Fruit fly (Drosophila melanogaster) whole organism, adult: ENCODE results near the gene CG34012.

ENCODE experiments used
- CG11617 ChIP-seq: fragments of 200-800 bp; sonication (Bioruptor generic); optimal IDR thresholded peaks from 2 replicates; lab custom pipeline; 2017; ENCODE audit warnings: mild to moderate bottlenecking, missing biosample characterization, missing genetic modification reagents, missing genetic modification characterization
- CG14711 ChIP-seq: fragments of 200-800 bp; sonication (Bioruptor generic); optimal IDR thresholded peaks from 2 replicates; lab custom pipeline; 2018; ENCODE audit warnings: missing biosample characterization, mild to moderate bottlenecking, missing genetic modification characterization, moderate library complexity
- CG33017 ChIP-seq: fragments of 200-800 bp; sonication (Bioruptor generic); optimal IDR thresholded peaks from 2 replicates; lab custom pipeline; 2018; ENCODE audit warnings: missing biosample characterization, mild to moderate bottlenecking, missing genetic modification characterization, moderate library complexity
- Hr96 ChIP-seq: fragments of 200-800 bp; sonication (Bioruptor generic); optimal IDR thresholded peaks from 2 replicates; lab custom pipeline; 2016; ENCODE audit warnings: missing biosample characterization, missing genetic modification characterization
- ovo ChIP-seq: fragments of 200-800 bp; sonication (Bioruptor generic); optimal IDR thresholded peaks from 2 replicates; lab custom pipeline; 2016; ENCODE audit warnings: missing biosample characterization, missing genetic modification characterization
- tj ChIP-seq: fragments of 200-800 bp; sonication (Bioruptor generic); optimal IDR thresholded peaks from 3 replicates; lab custom pipeline; 2017; ENCODE audit warnings: missing biosample characterization, mild to moderate bottlenecking, missing genetic modification characterization, moderate library complexity

DNA sequence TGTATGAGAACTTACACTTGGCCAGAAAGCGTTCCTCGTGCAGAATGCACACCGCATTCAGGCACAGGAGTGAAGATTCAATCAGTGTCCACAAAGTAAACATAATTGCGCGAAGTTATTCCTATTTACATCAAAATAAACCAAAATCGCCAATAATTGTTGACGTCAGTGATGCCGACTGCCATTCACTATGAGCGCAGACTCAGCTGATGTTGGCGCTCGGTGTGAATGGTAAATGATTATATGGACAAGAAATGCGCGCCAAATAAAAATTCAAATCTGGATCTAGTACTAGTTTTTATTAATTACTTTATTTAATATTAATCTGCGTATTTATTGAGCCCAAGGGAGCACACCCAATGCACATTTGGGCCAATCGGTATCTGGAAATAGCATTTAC lies 46.9 kb downstream of the CG34012 start, which contains the start of gene CG32069:
- TF ChIP-seq CG14711 (tag; lab: Kevin White, UChicago) (no peak), tj (GFP tag; lab: Kevin White, UChicago) (peak; percentile 11), ovo (GFP tag; lab: Kevin White, UChicago) (no peak), Hr96 (GFP tag; lab: Kevin White, UChicago) (no peak), CG33017 (tag; lab: Kevin White, UChicago) (no peak), CG11617 (GFP tag; lab: Kevin White, UChicago) (no peak)
